Fruit fly (Drosophila melanogaster) whole organism, adult: ENCODE data around the gene CG4970.

Experiments used
- CG11617 ChIP-seq: fragments of 200-800 bp; sonication (Bioruptor generic); optimal IDR thresholded peaks from 2 replicates; lab custom pipeline; 2017; ENCODE audit warnings: mild to moderate bottlenecking, missing biosample characterization, missing genetic modification reagents, missing genetic modification characterization
- CG14711 ChIP-seq: fragments of 200-800 bp; sonication (Bioruptor generic); optimal IDR thresholded peaks from 2 replicates; lab custom pipeline; 2018; ENCODE audit warnings: missing biosample characterization, mild to moderate bottlenecking, missing genetic modification characterization, moderate library complexity
- CG33017 ChIP-seq: fragments of 200-800 bp; sonication (Bioruptor generic); optimal IDR thresholded peaks from 2 replicates; lab custom pipeline; 2018; ENCODE audit warnings: missing biosample characterization, mild to moderate bottlenecking, missing genetic modification characterization, moderate library complexity
- CG5204 ChIP-seq: fragments of 200-800 bp; sonication (Bioruptor generic); optimal IDR thresholded peaks from 2 replicates; lab custom pipeline; 2016; ENCODE audit warnings: missing biosample characterization, missing genetic modification characterization
- CG7045 ChIP-seq: fragments of 200-800 bp; sonication (Bioruptor generic); optimal IDR thresholded peaks from 2 replicates; lab custom pipeline; 2017; ENCODE audit warnings: missing biosample characterization, mild to moderate bottlenecking, missing genetic modification characterization
- CG7101 ChIP-seq: fragments of 200-800 bp; sonication (Bioruptor generic); optimal IDR thresholded peaks from 2 replicates; lab custom pipeline; 2018; ENCODE audit warnings: missing biosample characterization, mild to moderate bottlenecking, missing genetic modification characterization, moderate library complexity
- Clk ChIP-seq: fragments of 200-800 bp; sonication (Bioruptor generic); optimal IDR thresholded peaks from 2 replicates; lab custom pipeline; 2017; ENCODE audit warnings: missing biosample characterization, missing genetic modification characterization
- Crg-1 ChIP-seq: fragments of 200-800 bp; sonication (Bioruptor generic); optimal IDR thresholded peaks from 2 replicates; lab custom pipeline; 2016; ENCODE audit warnings: missing biosample characterization, missing genetic modification characterization
- Hr96 ChIP-seq: fragments of 200-800 bp; sonication (Bioruptor generic); optimal IDR thresholded peaks from 2 replicates; lab custom pipeline; 2016; ENCODE audit warnings: missing biosample characterization, missing genetic modification characterization
- Mnt ChIP-seq: fragments of 200-800 bp; sonication (Bioruptor generic); optimal IDR thresholded peaks from 2 replicates; lab custom pipeline; 2016; ENCODE audit warnings: missing biosample characterization, mild to moderate bottlenecking, missing genetic modification characterization
- bab1 ChIP-seq: fragments of 200-800 bp; sonication (Bioruptor generic); optimal IDR thresholded peaks from 3 replicates; lab custom pipeline; 2019; ENCODE audit warnings: missing biosample characterization, mild to moderate bottlenecking, missing genetic modification characterization, moderate library complexity
- cic ChIP-seq: fragments of 200-800 bp; sonication (Bioruptor generic); optimal IDR thresholded peaks from 2 replicates; lab custom pipeline; 2017; ENCODE audit warnings: missing biosample characterization, mild to moderate bottlenecking, missing genetic modification characterization, moderate library complexity
- cnc ChIP-seq, 2 experiments: fragments of >200 bp; optimal IDR thresholded peaks; 2 replicates each; lab custom pipeline; 2017
- ovo ChIP-seq: fragments of 200-800 bp; sonication (Bioruptor generic); optimal IDR thresholded peaks from 2 replicates; lab custom pipeline; 2016; ENCODE audit warnings: missing biosample characterization, missing genetic modification characterization
- pad ChIP-seq: fragments of 200-800 bp; sonication (Bioruptor generic); optimal IDR thresholded peaks from 3 replicates; lab custom pipeline; 2017; ENCODE audit warnings: missing biosample characterization, missing genetic modification characterization, mild to moderate bottlenecking, moderate library complexity, missing genetic modification reagents

The CG4970 gene

dm6 chr2L:11531520-11531919 is 14.3 kb downstream of the CG4970 start, which contains the start of gene CG34162:
Gene CG34162 (plus strand): TSS chr2L:11531820.
- TF ChIP-seq CG7045 (GFP tag; lab: Kevin White, UChicago), result no peak
- no peak for TF ChIP-seq CG33017 (tag; lab: Kevin White, UChicago)
- TF ChIP-seq cnc (optimal IDR thresholded peaks at IDR 0.05; lab: Kevin White, UChicago), result no peak

DNA sequence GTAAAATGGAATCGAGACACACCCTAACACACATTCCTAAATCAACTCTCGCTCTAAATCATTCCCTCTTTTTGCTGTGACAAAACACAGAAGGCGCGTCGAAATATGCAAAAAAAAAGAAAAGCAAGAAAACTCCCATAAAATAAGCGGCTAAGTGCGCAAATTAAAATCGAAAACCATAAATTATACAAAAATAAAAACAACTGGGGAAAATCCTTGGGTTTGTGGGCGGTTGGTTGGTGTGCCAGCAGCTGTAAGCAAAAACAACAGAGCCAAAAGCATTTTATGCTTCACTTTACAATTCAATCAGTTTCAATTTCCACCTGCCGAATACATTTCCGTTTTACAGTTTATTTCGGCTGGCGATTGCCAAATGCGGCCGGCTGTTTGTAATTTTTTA is 18.7 kb downstream of the CG4970 start, which contains the start of gene CG43438:
CG43438 (plus strand) TSS at position 301 of the 400 bp plus-strand sequence.
- TF ChIP-seq bab1, result no peak
- TF ChIP-seq Clk (GFP tag; lab: Kevin White, UChicago), result no peak
- no peak for TF ChIP-seq ovo (GFP tag; lab: Kevin White, UChicago)
- no peak for TF ChIP-seq CG5204 (GFP tag; lab: Kevin White, UChicago)
- no peak for TF ChIP-seq CG33017 (tag; lab: Kevin White, UChicago)
- no peak for TF ChIP-seq cic
- no peak for TF ChIP-seq Hr96 (GFP tag; lab: Kevin White, UChicago)

DNA sequence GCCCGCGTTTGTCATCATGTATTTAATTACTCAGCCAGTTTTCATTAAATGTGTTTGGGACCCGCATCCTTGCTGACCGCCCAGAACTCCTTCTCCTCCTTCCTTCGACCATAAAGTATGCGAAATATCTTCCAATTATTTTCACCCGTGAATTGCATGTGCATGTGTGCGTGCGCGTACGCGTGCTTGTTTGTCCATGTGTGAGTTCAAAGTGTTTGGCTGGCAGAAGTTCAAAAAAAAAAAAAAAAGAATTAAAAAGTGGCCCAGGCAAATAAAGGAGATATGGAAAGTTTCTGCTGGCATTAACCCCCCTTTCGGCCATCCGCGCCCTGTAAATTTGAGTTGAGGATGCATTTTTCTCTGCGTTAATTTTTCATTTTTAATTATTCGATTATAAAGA is 36.6 kb downstream of the CG4970 start:
- TF ChIP-seq cnc (optimal IDR thresholded peaks at IDR 0.05; lab: Kevin White, UChicago) (no peak), ovo (GFP tag; lab: Kevin White, UChicago) (no peak), CG11617 (GFP tag; lab: Kevin White, UChicago) (no peak), CG33017 (tag; lab: Kevin White, UChicago) (no peak), CG14711 (tag; lab: Kevin White, UChicago) (no peak), pad (GFP tag; lab: Kevin White, UChicago) (no peak), Crg-1 (no peak), CG7101 (tag; lab: Kevin White, UChicago) (no peak), Mnt (GFP tag; lab: Kevin White, UChicago) (no peak)
